Worm (Caenorhabditis elegans) whole organism, L1 larva: ENCODE data around the gene C55C3.7.

ENCODE experiments used
- ceh-88 ChIP-seq: fragments of 200-800 bp; sonication (Bioruptor generic); IDR thresholded peaks from 2 replicates; pipeline ENCODE4 v1.3.6; 2022; ENCODE audit warnings: missing genetic modification characterization, missing compliant biosample characterization
- ces-1 ChIP-seq: fragments of 150-350 bp; optimal IDR thresholded peaks from 2 replicates; lab custom pipeline; 2014; ENCODE audit warnings: missing biosample characterization, missing genetic modification reagents, missing genetic modification characterization
- dpl-1 ChIP-seq, 3 experiments: fragments of 150-350 bp in 2 of 3; sonication (generic microtip) in 1 of 3; optimal IDR thresholded peaks; 2 replicates each; lab custom pipeline; 2014 to 2017; ENCODE audit warnings: missing biosample characterization in 3 of 3, missing genetic modification characterization in 3 of 3, missing genetic modification reagents in 3 of 3
- nhr-20 ChIP-seq: sonication (generic microtip); optimal IDR thresholded peaks from 2 replicates; lab custom pipeline; 2016; ENCODE audit warnings: mild to moderate bottlenecking, missing genetic modification characterization, missing compliant biosample characterization
- nhr-77 ChIP-seq: fragments of 150-350 bp; optimal IDR thresholded peaks from 2 replicates; lab custom pipeline; 2014; ENCODE audit warnings: missing biosample characterization, missing genetic modification characterization
- pag-3 ChIP-seq: sonication (generic microtip); optimal IDR thresholded peaks from 2 replicates; lab custom pipeline; 2017; ENCODE audit warnings: missing genetic modification characterization, mild to moderate bottlenecking, missing compliant biosample characterization, antibody characterized with exemption, borderline replicate concordance; ENCODE audit not compliant: insufficient read depth

DNA sequence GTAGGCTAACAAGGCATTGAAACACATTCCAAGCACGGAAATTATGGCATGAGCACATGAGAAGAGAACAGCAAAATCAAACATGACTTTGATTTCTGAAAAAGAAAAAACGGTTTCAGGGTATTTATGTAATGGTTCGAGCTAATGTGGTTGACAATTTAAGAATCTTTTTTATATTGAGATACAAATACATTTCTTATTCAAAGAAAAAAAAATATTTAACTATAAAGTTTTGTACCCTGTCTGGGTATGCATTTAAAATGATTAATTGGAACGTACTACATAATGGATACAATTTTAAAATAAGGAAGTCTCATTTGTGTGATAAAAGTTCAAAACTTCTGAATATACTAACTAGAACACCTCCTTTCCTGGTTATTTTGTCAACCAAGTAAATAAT is 52.3 kb downstream of the C55C3.7 start, which contains the start of gene srd-12:
- TF ChIP-seq pag-3 (tag; lab: Kevin White, UChicago): no peak
- TF ChIP-seq nhr-20 (tag; lab: Kevin White, UChicago): no peak
- no peak for TF ChIP-seq nhr-77 (tag; lab: Kevin White, UChicago)
- TF ChIP-seq dpl-1 (GFP tag; optimal IDR thresholded peaks at IDR 0.05; lab: Kevin White, UChicago): no peak
- no peak for TF ChIP-seq ces-1 (GFP tag; lab: Kevin White, UChicago)
- no peak for TF ChIP-seq ceh-88 (GFP tag; lab: Robert Waterston, UW)
